Worm (Caenorhabditis elegans) whole organism, early embryonic: ENCODE results near the gene F47B8.14.

Source experiments
- F13C5.2 ChIP-seq: sonication (generic microtip); optimal IDR thresholded peaks from 2 replicates; lab custom pipeline; 2017; ENCODE audit warnings: mild to moderate bottlenecking, missing genetic modification characterization, inconsistent platforms, missing compliant biosample characterization
- aly-1 ChIP-seq: sonication (generic microtip); optimal IDR thresholded peaks from 2 replicates; lab custom pipeline; 2016; ENCODE audit warnings: missing genetic modification characterization, missing compliant biosample characterization
- ama-1 ChIP-seq: fragments of 150-350 bp; optimal IDR thresholded peaks from 2 replicates; lab custom pipeline; 2014
- ets-7 ChIP-seq: sonication (generic microtip); optimal IDR thresholded peaks from 2 replicates; lab custom pipeline; 2016; ENCODE audit warnings: missing genotype, missing genetic modification characterization, missing compliant biosample characterization
- flt-1 ChIP-seq: fragments of 200-800 bp; sonication (Bioruptor generic); IDR thresholded peaks from 2 replicates; pipeline ENCODE4 v1.3.6; 2022; ENCODE audit warnings: missing genetic modification characterization, missing compliant biosample characterization
- hmbx-1 ChIP-seq: sonication (generic microtip); optimal IDR thresholded peaks from 2 replicates; lab custom pipeline; 2016; ENCODE audit warnings: mild to moderate bottlenecking, missing genetic modification characterization, missing compliant biosample characterization
- hnd-1 ChIP-seq: sonication (generic microtip); optimal IDR thresholded peaks from 2 replicates; lab custom pipeline; 2016; ENCODE audit warnings: missing genetic modification characterization, missing compliant biosample characterization
- scrt-1 ChIP-seq: fragments of 200-800 bp; sonication (Bioruptor generic); IDR thresholded peaks from 2 replicates; pipeline ENCODE4 v1.3.6; 2022; ENCODE audit warnings: missing genetic modification characterization, missing compliant biosample characterization
- sea-1 ChIP-seq: fragments of 200-800 bp; sonication (Bioruptor generic); conservative IDR thresholded peaks from 2 replicates; pipeline ENCODE4 v1.3.6; 2022; ENCODE audit warnings: missing genetic modification characterization, missing compliant biosample characterization
- tbx-11 ChIP-seq: fragments of 200-800 bp; sonication (Bioruptor generic); IDR thresholded peaks from 2 replicates; pipeline ENCODE4 v1.3.6; 2022; ENCODE audit warnings: missing genetic modification characterization, missing compliant biosample characterization
- tbx-37 ChIP-seq: fragments of 200-800 bp; sonication (Bioruptor generic); conservative IDR thresholded peaks from 2 replicates; pipeline ENCODE4 v1.3.6; 2022; ENCODE audit warnings: missing genetic modification reagents, missing genetic modification characterization, missing compliant biosample characterization
- tra-4 ChIP-seq: sonication (generic microtip); optimal IDR thresholded peaks from 2 replicates; lab custom pipeline; 2017; ENCODE audit warnings: missing genetic modification characterization, missing compliant biosample characterization

DNA sequence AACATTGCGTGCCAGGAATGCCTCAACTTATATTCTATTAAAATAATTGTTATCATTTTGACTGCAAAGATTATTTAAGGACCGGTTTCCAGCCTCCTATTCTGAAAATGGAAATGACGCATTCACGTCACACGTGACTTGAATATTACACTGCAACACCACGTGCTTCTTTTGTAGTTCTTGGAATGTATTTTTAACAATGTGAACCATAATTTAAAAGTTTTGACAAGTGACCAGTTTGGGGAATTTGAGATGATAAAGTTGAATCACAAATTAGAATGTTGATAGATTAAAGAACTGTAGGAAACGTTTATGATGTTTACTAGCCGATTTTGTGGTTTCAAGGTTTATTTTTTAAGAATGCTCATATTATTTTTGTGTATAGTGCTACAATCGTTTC lies 21.3 kb downstream of the F47B8.14 start, which contains the start of gene F47B8.10:
- TF ChIP-seq tra-4 (tag; lab: Kevin White, UChicago): no peak
- no peak for TF ChIP-seq ama-1
- no peak for TF ChIP-seq tbx-11 (GFP tag; lab: Robert Waterston, UW)
- no peak for TF ChIP-seq F13C5.2 (tag; lab: Kevin White, UChicago)
- no peak for TF ChIP-seq aly-1 (tag; lab: Kevin White, UChicago)
- TF ChIP-seq flt-1 (GFP tag; lab: Robert Waterston, UW): no peak
- TF ChIP-seq scrt-1 (GFP tag; lab: Robert Waterston, UW): no peak
- TF ChIP-seq sea-1: no peak
- TF ChIP-seq tbx-37 (GFP tag; lab: Robert Waterston, UW): no peak
- TF ChIP-seq hmbx-1 (tag; lab: Kevin White, UChicago): no peak
- no peak for TF ChIP-seq ets-7 (tag; lab: Kevin White, UChicago)
- no peak for TF ChIP-seq hnd-1
